Worm (Caenorhabditis elegans) whole organism, L3 larva: ENCODE results near the gene T04F8.2.

Experiments used
- ceh-82 ChIP-seq: fragments of 150-350 bp; optimal IDR thresholded peaks from 2 replicates; lab custom pipeline; 2014; ENCODE audit warnings: missing biosample characterization, missing genetic modification characterization
- daf-12 ChIP-seq: fragments of 150-350 bp; optimal IDR thresholded peaks from 2 replicates; lab custom pipeline; 2014; ENCODE audit warnings: missing biosample characterization, missing genetic modification reagents, missing genetic modification characterization
- snpc-4 ChIP-seq: fragments of 150-350 bp; optimal IDR thresholded peaks from 2 replicates; lab custom pipeline; 2014; ENCODE audit warnings: missing biosample characterization, missing genetic modification characterization
- zag-1 ChIP-seq: fragments of 150-350 bp; optimal IDR thresholded peaks from 2 replicates; lab custom pipeline; 2014; ENCODE audit warnings: missing biosample characterization, missing genetic modification characterization

ce11 chrX:11630499-11630898 lies 25.9 kb downstream of the T04F8.2 start:
- TF ChIP-seq zag-1 (no peak), ceh-82 (no peak), daf-12 (no peak), snpc-4 (no peak)
